Worm (Caenorhabditis elegans): ENCODE data around the gene W03F9.4.

Gene W03F9.4

ce11 chrV:103977-104376 lies 47.2 kb downstream of the W03F9.4 start, which contains the start of gene rps-27:
Gene rps-27 (minus strand): TSS chrV:104077.
- TF ChIP-seq dsc-1 (tag; optimal IDR thresholded peaks at IDR 0.05): no peak
- no peak for TF ChIP-seq nhr-237 (tag; optimal IDR thresholded peaks at IDR 0.05)
- TF ChIP-seq nhr-90 (tag; optimal IDR thresholded peaks at IDR 0.05; ENCODE audit: poor library complexity): no peak

- no peak for TF ChIP-seq ceh-90 (tag; optimal IDR thresholded peaks at IDR 0.05)
- TF ChIP-seq elt-2 (tag; optimal IDR thresholded peaks at IDR 0.05): no peak
- TF ChIP-seq lsy-2 (tag; optimal IDR thresholded peaks at IDR 0.05): peak in 1 of 2 experiments; percentile 17
- TF ChIP-seq pag-3 (tag; optimal IDR thresholded peaks at IDR 0.05; ENCODE audit: borderline replicate concordance, insufficient read depth): no peak
- TF ChIP-seq tbx-2 (tag; optimal IDR thresholded peaks at IDR 0.05): no peak
- no peak for TF ChIP-seq irx-1 (tag; optimal IDR thresholded peaks at IDR 0.05)
- TF ChIP-seq C34B4.2 (tag; optimal IDR thresholded peaks at IDR 0.05): no peak
- TF ChIP-seq nhr-85 (tag): peak; percentile 20
- peak; percentile 13 for TF ChIP-seq nhr-47 (tag; optimal IDR thresholded peaks at IDR 0.05)
- TF ChIP-seq ztf-4 (tag; optimal IDR thresholded peaks at IDR 0.05): no peak
- no peak for TF ChIP-seq efl-3 (GFP tag; optimal IDR thresholded peaks at IDR 0.05)
- TF ChIP-seq alr-1 (tag; optimal IDR thresholded peaks at IDR 0.05; ENCODE audit: borderline replicate concordance): no peak
- no peak for TF ChIP-seq unc-130 (tag; optimal IDR thresholded peaks at IDR 0.05)
- TF ChIP-seq egl-27 (tag; optimal IDR thresholded peaks at IDR 0.05): no peak
- no peak for TF ChIP-seq unc-86 (tag; optimal IDR thresholded peaks at IDR 0.05)
- TF ChIP-seq isw-1 (GFP tag; IDR thresholded peaks at IDR 0.05): no peak
Observed at ce11 chrV:103043-103702, 48.0 kb downstream of the W03F9.4 start.

ce11 chrV:102165-102564 lies 49.0 kb downstream of the W03F9.4 start:
- TF ChIP-seq efl-1 (optimal IDR thresholded peaks at IDR 0.05) (no peak), efl-1 (GFP tag; optimal IDR thresholded peaks at IDR 0.05 in 1 of 2) (peak in 1 of 2 experiments; percentile 27), F16B12.6 (tag; optimal IDR thresholded peaks at IDR 0.05) (no peak), C34B4.2 (tag; optimal IDR thresholded peaks at IDR 0.05) (no peak), elt-3 (tag; optimal IDR thresholded peaks at IDR 0.05) (no peak)

Measured in whole organism, L1 larva.